Fruit fly (Drosophila melanogaster) whole organism, embryonic: ENCODE data around the gene CG31633.

Source experiments
- Ada2b ChIP-seq: fragments of 200-800 bp; sonication (Bioruptor generic); IDR thresholded peaks from 2 replicates; pipeline ENCODE4 v1.3.6; 2022; ENCODE audit warnings: missing biosample characterization, missing genetic modification characterization
- Antp ChIP-seq: fragments of 200-800 bp; sonication (Bioruptor generic); optimal IDR thresholded peaks from 3 replicates; lab custom pipeline; 2016; ENCODE audit warnings: missing biosample characterization, missing genetic modification characterization
- CG10147 ChIP-seq: fragments of 200-800 bp; sonication (Bioruptor generic); optimal IDR thresholded peaks from 2 replicates; lab custom pipeline; 2019; ENCODE audit warnings: missing biosample characterization, mild to moderate bottlenecking, missing genetic modification characterization, moderate library complexity
- CG12219 ChIP-seq: fragments of 200-800 bp; sonication (Bioruptor generic); optimal IDR thresholded peaks from 3 replicates; lab custom pipeline; 2018; ENCODE audit warnings: missing biosample characterization, mild to moderate bottlenecking, missing genetic modification characterization
- CG12236 ChIP-seq: fragments of 200-800 bp; sonication (Bioruptor generic); optimal IDR thresholded peaks from 2 replicates; lab custom pipeline; 2016; ENCODE audit warnings: missing biosample characterization, missing genetic modification characterization
- CG14860 ChIP-seq: fragments of 200-800 bp; sonication (Bioruptor generic); IDR thresholded peaks from 3 replicates; pipeline ENCODE4 v1.3.6; 2022; ENCODE audit warnings: missing biosample characterization, missing genetic modification characterization; ENCODE audit not compliant: partially characterized antibody
- CG1529 ChIP-seq: fragments of 200-800 bp; sonication (Bioruptor generic); optimal IDR thresholded peaks from 3 replicates; lab custom pipeline; 2018; ENCODE audit warnings: missing biosample characterization, missing genetic modification characterization
- CG1647 ChIP-seq: fragments of 200-800 bp; sonication (Bioruptor generic); optimal IDR thresholded peaks from 3 replicates; lab custom pipeline; 2016; ENCODE audit warnings: missing biosample characterization, missing genetic modification characterization
- CG16813 ChIP-seq: fragments of 200-800 bp; sonication (Bioruptor generic); IDR thresholded peaks from 3 replicates; pipeline ENCODE4 v1.3.6; 2022; ENCODE audit warnings: missing biosample characterization, missing genetic modification characterization; ENCODE audit not compliant: partially characterized antibody
- CG16815 ChIP-seq: fragments of 200-800 bp; sonication (Bioruptor generic); optimal IDR thresholded peaks from 3 replicates; lab custom pipeline; 2017; ENCODE audit warnings: missing biosample characterization, mild to moderate bottlenecking, missing genetic modification characterization
- CG17912 ChIP-seq: fragments of 200-800 bp; sonication (Bioruptor generic); optimal IDR thresholded peaks from 2 replicates; lab custom pipeline; 2018; ENCODE audit warnings: missing biosample characterization, mild to moderate bottlenecking, missing genetic modification characterization
- CG18764 ChIP-seq: fragments of 200-800 bp; sonication (Bioruptor generic); optimal IDR thresholded peaks from 3 replicates; lab custom pipeline; 2016; ENCODE audit warnings: missing biosample characterization, missing genetic modification characterization
- CG2120 ChIP-seq: fragments of 200-800 bp; sonication (Bioruptor generic); optimal IDR thresholded peaks from 3 replicates; lab custom pipeline; 2016; ENCODE audit warnings: missing biosample characterization, missing genetic modification characterization
- CG3407 ChIP-seq: fragments of 200-800 bp; sonication (Bioruptor generic); optimal IDR thresholded peaks from 2 replicates; lab custom pipeline; 2018; ENCODE audit warnings: missing biosample characterization, mild to moderate bottlenecking, missing genetic modification characterization
- CG4328 ChIP-seq: fragments of 200-800 bp; sonication (Bioruptor generic); optimal IDR thresholded peaks from 3 replicates; lab custom pipeline; 2017; ENCODE audit warnings: missing biosample characterization, missing genetic modification reagents, missing genetic modification characterization
- CG7928 ChIP-seq: fragments of 200-800 bp; sonication (Bioruptor generic); optimal IDR thresholded peaks from 2 replicates; lab custom pipeline; 2017; ENCODE audit warnings: missing biosample characterization, mild to moderate bottlenecking, missing genetic modification characterization
- CG7963 ChIP-seq: fragments of 200-800 bp; sonication (Bioruptor generic); IDR thresholded peaks from 3 replicates; pipeline ENCODE4 v1.3.6; 2022; ENCODE audit warnings: missing biosample characterization, missing genetic modification characterization; ENCODE audit not compliant: partially characterized antibody
- CG7987 ChIP-seq: fragments of 200-800 bp; sonication (Bioruptor generic); optimal IDR thresholded peaks from 2 replicates; lab custom pipeline; 2018; ENCODE audit warnings: missing biosample characterization, mild to moderate bottlenecking, missing genetic modification characterization, moderate library complexity
- CrebB ChIP-seq: fragments of 200-800 bp; sonication (Bioruptor generic); optimal IDR thresholded peaks from 3 replicates; lab custom pipeline; 2018; ENCODE audit warnings: missing biosample characterization, mild to moderate bottlenecking, missing genetic modification characterization
- Fer3 ChIP-seq: fragments of 200-800 bp; sonication (Bioruptor generic); optimal IDR thresholded peaks from 2 replicates; lab custom pipeline; 2018; ENCODE audit warnings: missing biosample characterization, mild to moderate bottlenecking, missing genetic modification characterization, moderate library complexity
- Gug ChIP-seq: fragments of 200-800 bp; sonication (Bioruptor generic); IDR thresholded peaks from 4 replicates; pipeline ENCODE4 v1.3.6; 2022; ENCODE audit warnings: missing biosample characterization, missing genetic modification characterization
- Hr51 ChIP-seq, 2 experiments: fragments of 200-800 bp; sonication (Bioruptor generic); optimal IDR thresholded peaks; 2 replicates in 1 of 2; 3 replicates in 1 of 2; lab custom pipeline; 2016 to 2018; ENCODE audit warnings: missing biosample characterization in 2 of 2, missing genetic modification characterization in 2 of 2, mild to moderate bottlenecking in 1 of 2, moderate library complexity in 1 of 2
- Max ChIP-seq: fragments of 200-800 bp; sonication (Bioruptor generic); optimal IDR thresholded peaks from 2 replicates; lab custom pipeline; 2016; ENCODE audit warnings: missing biosample characterization, mild to moderate bottlenecking, missing genetic modification characterization
- NK7.1 ChIP-seq: fragments of 200-800 bp; sonication (Bioruptor generic); optimal IDR thresholded peaks from 3 replicates; lab custom pipeline; 2016; ENCODE audit warnings: missing biosample characterization, missing genetic modification characterization
- Neu2 ChIP-seq: fragments of 200-800 bp; sonication (Bioruptor generic); optimal IDR thresholded peaks from 3 replicates; lab custom pipeline; 2016; ENCODE audit warnings: missing biosample characterization, missing genetic modification characterization, borderline replicate concordance
- Spps ChIP-seq: fragments of 200-800 bp; sonication (Bioruptor generic); optimal IDR thresholded peaks from 2 replicates; lab custom pipeline; 2018; ENCODE audit warnings: missing biosample characterization, mild to moderate bottlenecking, missing genetic modification characterization
- Stat92E ChIP-seq, 3 experiments: fragments of >200 bp in 2 of 3; fragments of 200-800 bp in 1 of 3; sonication (Bioruptor generic) in 1 of 3; optimal IDR thresholded peaks; 2 replicates each; lab custom pipeline; 2017 to 2019; ENCODE audit warnings: missing biosample characterization in 3 of 3, missing genetic modification characterization in 3 of 3, mild to moderate bottlenecking in 1 of 3, moderate library complexity in 1 of 3
- aop ChIP-seq: fragments of 200-800 bp; sonication (Bioruptor generic); IDR thresholded peaks from 2 replicates; pipeline ENCODE4 v1.3.6; 2022; ENCODE audit warnings: missing biosample characterization, missing genetic modification characterization
- ato ChIP-seq: fragments of 200-800 bp; sonication (Bioruptor generic); IDR thresholded peaks from 2 replicates; pipeline ENCODE4 v1.3.6; 2022; ENCODE audit warnings: missing biosample characterization, missing genetic modification characterization; ENCODE audit not compliant: partially characterized antibody
- emc ChIP-seq: fragments of 200-800 bp; sonication (Bioruptor generic); optimal IDR thresholded peaks from 2 replicates; lab custom pipeline; 2016; ENCODE audit warnings: missing biosample characterization, missing genetic modification characterization
- gcm ChIP-seq: fragments of 200-800 bp; sonication (Bioruptor generic); optimal IDR thresholded peaks from 2 replicates; lab custom pipeline; 2019; ENCODE audit warnings: missing biosample characterization, mild to moderate bottlenecking, missing genetic modification characterization, moderate library complexity
- gt ChIP-seq: fragments of 200-800 bp; sonication (Bioruptor generic); IDR thresholded peaks from 2 replicates; pipeline ENCODE4 v1.3.6; 2022; ENCODE audit warnings: missing biosample characterization, missing genetic modification characterization
- insv ChIP-seq, 2 experiments: fragments of 200-800 bp; sonication (Bioruptor generic); optimal IDR thresholded peaks; 3 replicates each; lab custom pipeline; 2016 to 2018; ENCODE audit warnings: missing biosample characterization in 2 of 2, missing genetic modification characterization in 2 of 2
- ken ChIP-seq: fragments of 200-800 bp; sonication (Bioruptor generic); IDR thresholded peaks from 3 replicates; pipeline ENCODE4 v1.3.6; 2022; ENCODE audit warnings: missing biosample characterization, missing genetic modification characterization
- klu ChIP-seq: fragments of 200-800 bp; sonication (Bioruptor generic); IDR thresholded peaks from 2 replicates; pipeline ENCODE4 v1.3.6; 2022; ENCODE audit warnings: missing biosample characterization, missing genetic modification characterization
- lbe ChIP-seq: fragments of 200-800 bp; sonication (Bioruptor generic); optimal IDR thresholded peaks from 2 replicates; lab custom pipeline; 2016; ENCODE audit warnings: missing biosample characterization, mild to moderate bottlenecking, missing genetic modification characterization
- lmd ChIP-seq: fragments of 200-800 bp; sonication (Bioruptor generic); IDR thresholded peaks from 2 replicates; pipeline ENCODE4 v1.3.6; 2022; ENCODE audit warnings: missing biosample characterization, missing genetic modification characterization
- onecut ChIP-seq: fragments of 200-800 bp; sonication (Bioruptor generic); IDR thresholded peaks from 2 replicates; pipeline ENCODE4 v1.3.6; 2022; ENCODE audit warnings: missing biosample characterization, missing genetic modification characterization
- pnt ChIP-seq: fragments of 200-800 bp; sonication (Bioruptor generic); optimal IDR thresholded peaks from 3 replicates; lab custom pipeline; 2016; ENCODE audit warnings: missing biosample characterization, missing genetic modification characterization
- pzg ChIP-seq: fragments of 200-800 bp; sonication (Bioruptor generic); optimal IDR thresholded peaks from 3 replicates; lab custom pipeline; 2018; ENCODE audit warnings: missing biosample characterization, mild to moderate bottlenecking, missing genetic modification characterization, moderate library complexity
- row ChIP-seq: fragments of 200-800 bp; sonication (Bioruptor generic); IDR thresholded peaks from 3 replicates; pipeline ENCODE4 v1.3.6; 2022; ENCODE audit warnings: missing biosample characterization, missing genetic modification characterization
- scrt ChIP-seq: fragments of 200-800 bp; sonication (Bioruptor generic); optimal IDR thresholded peaks from 2 replicates; lab custom pipeline; 2018; ENCODE audit warnings: missing biosample characterization, mild to moderate bottlenecking, missing genetic modification characterization, moderate library complexity
- sens ChIP-seq: fragments of 200-800 bp; sonication (Bioruptor generic); peaks from one replicate; lab custom pipeline; 2016; ENCODE audit warnings: missing biosample characterization, missing genetic modification characterization
- sisA ChIP-seq: fragments of 200-800 bp; sonication (Bioruptor generic); IDR thresholded peaks from 2 replicates; pipeline ENCODE4 v1.3.6; 2022; ENCODE audit warnings: missing biosample characterization, missing genetic modification characterization
- tna ChIP-seq: fragments of 200-800 bp; sonication (Bioruptor generic); IDR thresholded peaks from 2 replicates; pipeline ENCODE4 v1.3.6; 2022; ENCODE audit warnings: missing biosample characterization, missing genetic modification characterization; ENCODE audit not compliant: partially characterized antibody
- toy ChIP-seq: fragments of 200-800 bp; sonication (Bioruptor generic); IDR thresholded peaks from 2 replicates; pipeline ENCODE4 v1.3.6; 2022; ENCODE audit warnings: missing biosample characterization, missing genetic modification characterization
- usp ChIP-seq: fragments of >200 bp; optimal IDR thresholded peaks from 2 replicates; lab custom pipeline; 2017; ENCODE audit warnings: missing biosample characterization, missing genetic modification characterization
- wek ChIP-seq: fragments of 200-800 bp; sonication (Bioruptor generic); optimal IDR thresholded peaks from 3 replicates; lab custom pipeline; 2018; ENCODE audit warnings: missing biosample characterization, mild to moderate bottlenecking, missing genetic modification characterization, moderate library complexity
- zf30C ChIP-seq: fragments of 200-800 bp; sonication (Bioruptor generic); optimal IDR thresholded peaks from 3 replicates; lab custom pipeline; 2018; ENCODE audit warnings: missing biosample characterization, mild to moderate bottlenecking, missing genetic modification characterization

Gene CG31633

DNA sequence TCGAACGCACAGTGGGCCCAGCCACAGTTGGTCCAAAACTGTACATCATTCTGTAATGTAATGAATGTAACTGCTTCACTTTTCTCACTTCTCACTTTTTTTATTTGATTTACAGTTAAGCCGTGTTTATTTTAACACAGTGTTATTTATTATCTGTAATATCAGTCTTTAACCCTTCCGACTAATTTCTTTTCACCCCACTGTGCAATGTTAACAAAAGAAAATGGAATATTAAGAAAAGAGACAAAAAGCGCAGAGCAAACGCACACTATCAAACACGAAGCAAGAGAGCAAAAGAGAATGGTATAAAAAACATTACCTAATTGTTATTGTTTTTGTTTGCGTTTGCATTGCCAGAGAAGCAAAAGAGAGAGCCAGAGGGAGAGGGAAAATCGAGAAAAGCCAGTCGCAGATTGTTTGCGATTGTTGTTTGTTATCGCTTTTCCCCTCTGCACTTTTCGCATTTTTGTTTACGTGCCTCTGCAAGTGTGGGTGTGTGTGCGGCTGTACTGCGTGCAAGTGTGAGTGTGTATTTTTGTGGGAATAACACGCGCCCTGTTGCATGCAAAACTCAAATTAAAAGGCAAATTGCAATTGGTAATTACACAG lies 8.9 kb downstream of the CG31633 start:
- TF ChIP-seq sens (peak; percentile 100), wek (GFP tag; lab: Kevin White, UChicago) (peak; percentile 96), pzg (GFP tag; lab: Kevin White, UChicago) (peak; percentile 15), Stat92E (GFP tag; optimal IDR thresholded peaks at IDR 0.05; lab: Kevin White, UChicago) (peak in 1 of 3 experiments; percentile 94), zf30C (no peak), CG2120 (GFP tag; lab: Kevin White, UChicago) (peak; percentile 98), Max (GFP tag; lab: Kevin White, UChicago) (peak; percentile 97), sisA (GFP tag; lab: Robert Waterston, UW) (peak; percentile 97), CG1529 (peak; percentile 99), CG12236 (GFP tag; lab: Kevin White, UChicago) (peak; percentile 98), CG7987 (GFP tag; lab: Kevin White, UChicago) (peak; percentile 96), Hr51 (GFP tag; optimal IDR thresholded peaks at IDR 0.05; lab: Kevin White, UChicago) (peak; percentile 98 to 99), CG7963 (GFP tag; lab: Robert Waterston, UW) (peak; percentile 24; the same call in 1 of the 3 replicates), CG3407 (GFP tag; lab: Kevin White, UChicago) (peak; percentile 97), CG1647 (peak; percentile 97), CG16815 (GFP tag; lab: Kevin White, UChicago) (peak; percentile 95), ato (GFP tag; lab: Robert Waterston, UW) (0 out of 2 replicates have a peak, but pooled peaks have one; percentile 26), ken (GFP tag; lab: Robert Waterston, UW) (peak; percentile 96), CG10147 (peak; percentile 95), CrebB (tag; lab: Kevin White, UChicago) (peak; percentile 97), Gug (peak; percentile 94), lmd (peak; percentile 97), Neu2 (GFP tag; lab: Kevin White, UChicago) (peak; percentile 94), gt (GFP tag; lab: Robert Waterston, UW) (peak; percentile 86), CG16813 (GFP tag; lab: Robert Waterston, UW) (peak; percentile 47; the same call in 1 of the 3 replicates), klu (GFP tag; lab: Robert Waterston, UW) (peak; percentile 91), Ada2b (GFP tag; lab: Robert Waterston, UW) (peak; percentile 98), row (GFP tag; lab: Robert Waterston, UW) (peak; percentile 97), CG4328 (GFP tag; lab: Kevin White, UChicago) (peak; percentile 97), CG14860 (GFP tag; lab: Robert Waterston, UW) (peak; percentile 57), NK7.1 (GFP tag; lab: Kevin White, UChicago) (peak; percentile 98), tna (GFP tag; lab: Robert Waterston, UW) (0 out of 2 replicates have a peak, but pooled peaks have one; percentile 24), CG17912 (GFP tag; lab: Kevin White, UChicago) (peak; percentile 97), toy (GFP tag; lab: Robert Waterston, UW) (peak; percentile 88), gcm (GFP tag; lab: Kevin White, UChicago) (peak; percentile 99), lbe (GFP tag; lab: Kevin White, UChicago) (peak; percentile 86), CG18764 (GFP tag; lab: Kevin White, UChicago) (peak; percentile 97), scrt (GFP tag; lab: Kevin White, UChicago) (peak; percentile 89), Spps (tag; lab: Kevin White, UChicago) (peak; percentile 97), aop (GFP tag; lab: Robert Waterston, UW) (peak; percentile 86), pnt (GFP tag; lab: Kevin White, UChicago) (peak; percentile 97), insv (GFP tag; optimal IDR thresholded peaks at IDR 0.05; lab: Kevin White, UChicago) (peak; percentile 66 to 78), emc (peak; percentile 95), Antp (GFP tag; lab: Kevin White, UChicago) (peak; percentile 98), onecut (GFP tag; lab: Robert Waterston, UW) (peak; percentile 96), CG7928 (GFP tag; lab: Kevin White, UChicago) (peak; percentile 76), usp (GFP tag; lab: Kevin White, UChicago) (no peak), CG12219 (GFP tag; lab: Kevin White, UChicago) (peak; percentile 99), Fer3 (tag; lab: Kevin White, UChicago) (peak; percentile 97)
